Worm (Caenorhabditis elegans): Measurements from ENCODE around the gene grl-26.

Gene grl-26

DNA sequence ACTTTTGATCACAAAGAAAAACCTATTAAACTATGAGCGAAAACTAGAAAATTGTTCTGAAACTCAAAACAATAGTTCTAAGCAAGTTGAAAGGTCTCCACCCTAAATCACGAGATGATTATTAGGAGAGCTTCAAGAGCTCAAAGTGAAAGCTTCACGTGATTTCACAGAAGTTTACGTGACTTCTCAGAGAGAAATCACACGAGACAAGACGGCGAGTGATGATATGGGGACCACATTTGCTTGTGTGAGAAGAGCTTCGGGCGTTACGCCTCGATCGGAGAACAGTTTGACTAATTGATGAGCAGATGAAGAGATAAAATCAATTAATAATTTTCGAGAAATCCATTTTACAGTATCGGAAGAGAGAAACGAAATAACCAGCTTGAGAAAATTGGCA, 42.4 kb upstream of the grl-26 start:
- TF ChIP-seq unc-39 (tag; optimal IDR thresholded peaks at IDR 0.05) (no peak), ham-2 (GFP tag; optimal IDR thresholded peaks at IDR 0.05) (no peak)

DNA sequence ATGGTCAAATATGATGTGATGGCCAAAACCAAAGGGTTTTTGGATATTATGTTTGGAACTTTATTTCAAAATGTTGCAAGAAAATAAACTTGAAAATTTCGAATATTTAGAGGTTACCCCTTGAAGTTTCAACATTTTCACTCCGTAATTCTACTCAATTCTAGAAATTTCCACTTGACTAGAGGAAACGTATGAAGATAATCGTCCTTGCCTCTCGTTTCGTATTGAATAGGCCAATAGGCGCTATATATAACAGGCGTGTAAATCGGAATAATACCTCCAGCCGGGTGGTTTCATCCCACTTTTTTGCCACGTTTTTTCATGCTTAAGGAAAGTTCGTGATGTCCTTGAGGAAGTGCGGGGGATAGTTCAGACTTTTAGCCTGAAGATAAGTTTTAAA, 20.7 kb upstream of the grl-26 start:
- TF ChIP-seq ham-2 (GFP tag; optimal IDR thresholded peaks at IDR 0.05) (no peak), ceh-83 (GFP tag; optimal IDR thresholded peaks at IDR 0.05) (no peak), unc-62 (GFP tag; optimal IDR thresholded peaks at IDR 0.05) (no peak), cnd-1 (tag; optimal IDR thresholded peaks at IDR 0.05) (no peak), nhr-12 (tag; optimal IDR thresholded peaks at IDR 0.05) (no peak), flh-1 (GFP tag; optimal IDR thresholded peaks at IDR 0.05) (no peak), nhr-76 (tag; optimal IDR thresholded peaks at IDR 0.05) (no peak), mls-2 (tag; optimal IDR thresholded peaks at IDR 0.05) (no peak), nhr-2 (tag; optimal IDR thresholded peaks at IDR 0.05) (no peak), M03D4.4 (tag; optimal IDR thresholded peaks at IDR 0.05) (no peak), ceh-43 (GFP tag; optimal IDR thresholded peaks at IDR 0.05) (no peak), mep-1 (tag; optimal IDR thresholded peaks at IDR 0.05) (no peak), ceh-39 (tag; optimal IDR thresholded peaks at IDR 0.05) (no peak), elt-1 (tag; optimal IDR thresholded peaks at IDR 0.05; ENCODE audit: borderline replicate concordance, insufficient read depth) (no peak), nhr-237 (tag; optimal IDR thresholded peaks at IDR 0.05) (no peak), tbx-8 (GFP tag; optimal IDR thresholded peaks at IDR 0.05) (no peak)

DNA sequence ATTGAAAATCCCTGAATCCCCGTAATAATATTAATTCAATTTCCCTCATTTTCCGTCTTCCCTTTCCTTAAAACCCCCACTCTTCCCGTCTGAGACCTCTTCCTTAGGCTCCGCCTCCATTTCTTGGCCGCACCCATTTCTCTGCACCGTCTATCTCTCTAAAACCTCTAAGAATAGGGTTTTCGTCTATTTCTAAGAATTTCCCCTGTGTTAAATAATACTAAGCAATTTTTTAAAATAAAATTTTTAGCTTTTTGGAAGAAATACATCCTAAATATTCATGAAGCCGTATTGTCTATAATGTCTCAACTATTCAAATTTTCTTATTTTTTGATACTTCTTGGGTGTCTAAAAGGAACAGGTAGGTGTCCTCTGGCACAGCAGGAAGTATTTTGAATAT, 16.9 kb upstream of the grl-26 start, which contains the start of gene cdh-8:
Gene cdh-8 (plus strand): TSS at position 301 of the 400 bp plus-strand sequence.
- TF ChIP-seq blmp-1 (tag; optimal IDR thresholded peaks at IDR 0.05) (no peak), ztf-11 (tag; optimal IDR thresholded peaks at IDR 0.05) (no peak), mep-1 (tag; optimal IDR thresholded peaks at IDR 0.05) (no peak), ces-1 (GFP tag; optimal IDR thresholded peaks at IDR 0.05) (peak; percentile 47), nhr-2 (tag; optimal IDR thresholded peaks at IDR 0.05) (no peak), nhr-12 (tag; optimal IDR thresholded peaks at IDR 0.05) (no peak), mab-5 (tag; optimal IDR thresholded peaks at IDR 0.05) (no peak), snpc-4 (tag; optimal IDR thresholded peaks at IDR 0.05) (no peak)

DNA sequence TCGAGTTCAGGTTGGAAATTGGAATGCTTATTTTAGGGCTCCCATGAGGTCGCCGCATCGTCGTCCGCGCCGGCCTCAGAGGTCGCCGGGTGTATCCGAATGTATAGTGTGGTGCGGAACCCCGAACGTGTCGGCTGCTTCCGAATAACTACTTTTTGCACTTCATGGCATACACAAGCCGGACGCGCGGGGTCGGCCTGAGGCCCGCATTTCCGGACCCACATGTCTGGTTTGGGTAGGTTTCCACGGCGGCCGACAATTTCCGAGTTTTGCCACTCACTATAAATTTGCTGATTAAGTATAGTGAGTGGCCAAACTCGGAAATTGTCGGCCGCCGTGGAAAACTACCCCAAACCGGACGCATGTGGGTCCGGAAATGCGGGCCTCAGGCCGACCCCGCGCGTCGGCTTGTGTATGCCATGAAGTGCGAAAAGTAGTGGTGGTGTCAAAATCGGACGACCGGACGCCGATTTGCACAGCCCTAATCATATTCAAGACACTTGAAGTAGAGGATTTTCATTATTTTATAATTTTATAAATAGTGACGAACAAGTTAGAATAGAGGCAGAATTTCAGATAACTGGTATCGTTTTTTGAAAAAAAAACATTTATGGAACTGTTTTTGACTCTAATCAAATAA, 15.7 kb upstream of the grl-26 start:
- TF ChIP-seq unc-39 (tag; optimal IDR thresholded peaks at IDR 0.05), result no peak
- TF ChIP-seq M03D4.4 (tag; optimal IDR thresholded peaks at IDR 0.05), result no peak
- TF ChIP-seq elt-1 (tag; optimal IDR thresholded peaks at IDR 0.05; ENCODE audit: borderline replicate concordance, insufficient read depth), result no peak
- no peak for TF ChIP-seq sptf-1 (tag; optimal IDR thresholded peaks at IDR 0.05)
- TF ChIP-seq ceh-43 (GFP tag; optimal IDR thresholded peaks at IDR 0.05), result no peak
- no peak for TF ChIP-seq nhr-2 (tag; optimal IDR thresholded peaks at IDR 0.05)
- TF ChIP-seq nhr-12 (tag; optimal IDR thresholded peaks at IDR 0.05), result no peak
- no peak for TF ChIP-seq snpc-4 (tag; optimal IDR thresholded peaks at IDR 0.05)
- TF ChIP-seq mep-1 (tag; optimal IDR thresholded peaks at IDR 0.05), result no peak
- TF ChIP-seq mls-2 (tag; optimal IDR thresholded peaks at IDR 0.05), result no peak
- no peak for TF ChIP-seq nhr-28 (tag; optimal IDR thresholded peaks at IDR 0.05)
- TF ChIP-seq hlh-1 (tag; optimal IDR thresholded peaks at IDR 0.05), result no peak
- TF ChIP-seq mab-5 (tag; optimal IDR thresholded peaks at IDR 0.05), result no peak
- TF ChIP-seq ceh-83 (GFP tag; optimal IDR thresholded peaks at IDR 0.05), result no peak
- TF ChIP-seq unc-62 (GFP tag; optimal IDR thresholded peaks at IDR 0.05), result no peak

DNA sequence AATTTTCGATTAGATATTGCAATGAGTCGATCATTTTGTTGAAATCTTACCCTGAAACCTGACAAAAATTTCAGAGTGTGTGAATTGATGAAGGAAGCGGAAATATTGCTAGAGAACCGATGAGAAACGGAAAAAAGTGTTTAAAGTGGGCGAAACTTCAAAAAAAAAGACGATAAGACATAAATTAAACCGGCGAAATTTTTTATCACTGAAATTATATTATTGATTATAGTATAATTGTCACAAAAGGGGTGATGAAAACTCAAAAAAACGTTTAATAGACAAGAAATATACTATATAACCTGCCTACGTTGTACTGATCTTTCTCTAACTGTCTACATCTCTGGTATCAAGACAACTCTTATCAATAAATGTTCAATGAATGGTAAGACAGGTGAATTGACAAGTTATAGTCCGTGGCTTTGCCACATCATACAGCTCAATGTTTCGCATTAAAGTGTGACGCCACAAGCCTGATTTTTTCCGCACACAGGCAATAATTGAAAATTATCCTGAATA, 14.6 kb upstream of the grl-26 start, which contains the start of gene pxmp-4:
Gene pxmp-4 (minus strand): TSS at position 51 of the 519 bp plus-strand sequence.
- no peak for TF ChIP-seq snpc-4 (tag; optimal IDR thresholded peaks at IDR 0.05)
- no peak for TF ChIP-seq ceh-43 (GFP tag; optimal IDR thresholded peaks at IDR 0.05)
- TF ChIP-seq bed-3 (GFP tag; optimal IDR thresholded peaks at IDR 0.05), result no peak
- no peak for TF ChIP-seq unc-120 (tag; optimal IDR thresholded peaks at IDR 0.05; ENCODE audit: poor library complexity, severe bottlenecking)
- no peak for TF ChIP-seq ces-1 (GFP tag; optimal IDR thresholded peaks at IDR 0.05)
- TF ChIP-seq mep-1 (tag; optimal IDR thresholded peaks at IDR 0.05), result no peak
- no peak for TF ChIP-seq ceh-83 (GFP tag; optimal IDR thresholded peaks at IDR 0.05)

DNA sequence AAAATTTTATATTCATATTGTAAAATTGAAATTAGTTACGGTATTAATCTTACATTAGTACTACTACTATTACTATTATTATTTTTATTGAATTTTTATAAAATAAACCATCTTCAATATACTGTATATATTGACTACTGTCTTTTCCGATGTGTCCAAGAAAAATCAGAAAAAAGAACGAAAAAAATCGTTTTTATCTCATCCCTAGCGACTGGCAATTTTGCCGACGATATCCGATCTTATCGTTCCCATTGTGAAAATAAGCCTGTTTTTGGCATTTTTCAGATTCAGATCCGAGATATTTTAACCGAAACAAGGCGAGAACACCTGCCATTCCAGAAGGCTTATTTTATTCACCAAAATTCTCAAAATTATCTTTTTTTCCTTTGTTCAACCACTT, 7.9 kb upstream of the grl-26 start, which contains the start of gene F18F11.4:
Gene F18F11.4 (plus strand): TSS at position 301 of the 400 bp plus-strand sequence.
- TF ChIP-seq nhr-2 (tag; optimal IDR thresholded peaks at IDR 0.05) (no peak), hlh-1 (tag; optimal IDR thresholded peaks at IDR 0.05) (no peak), elt-1 (tag; optimal IDR thresholded peaks at IDR 0.05; ENCODE audit: borderline replicate concordance, insufficient read depth) (peak; percentile 50), unc-39 (tag; optimal IDR thresholded peaks at IDR 0.05) (no peak), lsy-2 (tag; optimal IDR thresholded peaks at IDR 0.05) (no peak), ceh-39 (tag; optimal IDR thresholded peaks at IDR 0.05) (no peak)
